Fruit fly (Drosophila melanogaster): ENCODE measurements around the gene BI-1.

DNA sequence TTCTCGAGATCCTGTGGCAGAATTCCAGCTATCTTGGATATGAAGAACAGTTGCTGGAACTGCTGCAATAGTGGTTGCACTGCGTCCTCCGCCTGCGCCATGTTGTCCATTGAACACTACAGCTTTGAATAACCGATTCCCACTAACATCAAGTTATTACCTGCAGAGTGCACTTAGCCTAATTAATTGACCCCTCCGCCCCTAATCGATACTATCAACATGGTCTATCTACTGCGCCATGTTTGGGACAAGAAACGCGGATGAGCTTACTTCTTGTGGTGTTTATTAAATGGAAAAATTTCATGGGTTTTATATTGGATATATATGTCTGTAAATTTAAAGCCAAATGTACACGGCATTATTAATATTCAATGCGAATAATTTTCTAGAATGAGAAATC, 1.9 kb downstream of the BI-1 start, which contains the start of gene Gr66a:
- TF ChIP-seq CrebA (GFP tag; optimal IDR thresholded peaks at IDR 0.05; ENCODE audit: borderline replicate concordance) (no peak), OdsH (GFP tag; optimal IDR thresholded peaks at IDR 0.05) (no peak)

Measured in whole organism, wandering third instar larva.